Worm (Caenorhabditis elegans): ENCODE data around the gene R13A1.3.

ce11 chrIV:7176887-7177286 is 26.9 kb upstream of the R13A1.3 start, which contains the start of gene str-44:
- TF ChIP-seq F13C5.2 (tag; optimal IDR thresholded peaks at IDR 0.05): no peak
- no peak for TF ChIP-seq flt-1 (GFP tag; IDR thresholded peaks at IDR 0.05)
- no peak for TF ChIP-seq ama-1 (optimal IDR thresholded peaks at IDR 0.05)
- no peak for TF ChIP-seq ceh-13 (GFP tag; optimal IDR thresholded peaks at IDR 0.05)
- TF ChIP-seq aly-1 (tag; optimal IDR thresholded peaks at IDR 0.05): no peak
- no peak for TF ChIP-seq B0310.2 (tag; optimal IDR thresholded peaks at IDR 0.05)
- no peak for TF ChIP-seq sea-1 (GFP tag; conservative IDR thresholded peaks at IDR 0.05)
- TF ChIP-seq tra-4 (tag; optimal IDR thresholded peaks at IDR 0.05): no peak
- TF ChIP-seq scrt-1 (GFP tag; IDR thresholded peaks at IDR 0.05): no peak
- no peak for TF ChIP-seq hmbx-1 (tag; optimal IDR thresholded peaks at IDR 0.05)
- no peak for TF ChIP-seq pes-1 (GFP tag; IDR thresholded peaks at IDR 0.05)
- TF ChIP-seq ceh-36 (tag; optimal IDR thresholded peaks at IDR 0.05): no peak
